Worm (Caenorhabditis elegans) whole organism, L3 larva: ENCODE measurements around the gene snf-6.

ENCODE experiments used
- aly-2 ChIP-seq: fragments of 150-350 bp; optimal IDR thresholded peaks from 2 replicates; lab custom pipeline; 2014; ENCODE audit warnings: missing biosample characterization, missing genetic modification characterization
- elt-3 ChIP-seq, 3 experiments: fragments of 150-350 bp in 1 of 3; sonication (generic microtip) in 2 of 3; optimal IDR thresholded peaks; 2 replicates in 2 of 3; 4 replicates in 1 of 3; lab custom pipeline; 2014 to 2017; ENCODE audit warnings: missing biosample characterization in 3 of 3, missing genetic modification characterization in 3 of 3
- mdl-1 ChIP-seq: fragments of 150-350 bp; optimal IDR thresholded peaks from 2 replicates; lab custom pipeline; 2014; ENCODE audit warnings: missing biosample characterization, missing genetic modification characterization

- TF ChIP-seq elt-3 (tag; optimal IDR thresholded peaks at IDR 0.05; lab: Kevin White, UChicago): no peak
- TF ChIP-seq aly-2: no peak
- TF ChIP-seq mdl-1: no peak
Measured at ce11 chrIII:1554347-1554746, 21.7 kb upstream of the snf-6 start, which contains the start of gene ddx-35.
